Worm (Caenorhabditis elegans) whole organism, midembryonic: ENCODE measurements around the gene Y73C8B.3.

Experiments used
- T22C8.4 ChIP-seq: fragments of 200-800 bp; sonication (Bioruptor generic); IDR thresholded peaks from 2 replicates; pipeline ENCODE4 v1.3.6; 2022; ENCODE audit warnings: missing genetic modification characterization, missing compliant biosample characterization
- cog-1 ChIP-seq: sonication (generic microtip); optimal IDR thresholded peaks from 2 replicates; lab custom pipeline; 2016; ENCODE audit warnings: missing genetic modification characterization, missing compliant biosample characterization
- flt-1 ChIP-seq: fragments of 200-800 bp; sonication (Bioruptor generic); IDR thresholded peaks from 2 replicates; pipeline ENCODE4 v1.3.6; 2022; ENCODE audit warnings: missing genetic modification characterization, missing compliant biosample characterization

DNA sequence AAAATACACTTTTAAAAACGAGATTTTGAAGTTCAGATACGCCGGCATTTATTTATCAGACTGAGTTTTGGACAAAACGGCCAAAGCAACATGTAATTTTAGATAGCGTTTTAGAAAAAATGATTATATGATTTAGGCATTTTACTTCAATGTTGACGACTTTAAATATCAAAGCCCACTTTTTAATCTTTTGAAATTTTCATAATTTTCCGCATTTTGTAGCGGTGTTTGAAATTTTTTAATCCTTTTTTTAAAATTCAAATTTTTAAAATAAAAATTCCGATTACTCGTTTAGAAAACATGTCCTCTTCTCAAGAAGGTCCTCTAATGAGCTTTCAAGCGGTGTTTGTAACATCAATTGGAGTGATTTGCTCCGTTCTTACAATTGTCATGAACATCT, 23.2 kb downstream of the Y73C8B.3 start, which contains the start of gene srbc-6:
- no peak for TF ChIP-seq cog-1 (tag; lab: Kevin White, UChicago)
- TF ChIP-seq T22C8.4 (GFP tag; lab: Robert Waterston, UW): no peak
- no peak for TF ChIP-seq flt-1 (GFP tag; lab: Robert Waterston, UW)
